Worm (Caenorhabditis elegans): ENCODE measurements around the gene rsp-8.

ce11 chrIII:11824580-11824979, 1.6 kb upstream of the rsp-8 start:
- no peak for TF ChIP-seq pax-3 (tag; optimal IDR thresholded peaks at IDR 0.05)
- no peak for TF ChIP-seq snpc-4 (tag; optimal IDR thresholded peaks at IDR 0.05)
